Fruit fly (Drosophila melanogaster) whole organism, prepupa: Measurements from ENCODE around the gene CG10669.

Source experiments
- Blimp-1 ChIP-seq: fragments of 200-800 bp; sonication (Bioruptor generic); optimal IDR thresholded peaks from 3 replicates; lab custom pipeline; 2017; ENCODE audit warnings: missing biosample characterization, missing genetic modification characterization, mild to moderate bottlenecking, moderate library complexity, missing genetic modification reagents
- CG10631 ChIP-seq: fragments of 200-800 bp; sonication (Bioruptor generic); optimal IDR thresholded peaks from 2 replicates; lab custom pipeline; 2016; ENCODE audit warnings: missing biosample characterization, missing genetic modification characterization
- CG10669 ChIP-seq: fragments of 200-800 bp; sonication (Bioruptor generic); optimal IDR thresholded peaks from 3 replicates; lab custom pipeline; 2018; ENCODE audit warnings: missing biosample characterization, mild to moderate bottlenecking, missing genetic modification characterization, moderate library complexity
- CG1621 ChIP-seq: fragments of 200-800 bp; sonication (Bioruptor generic); optimal IDR thresholded peaks from 3 replicates; lab custom pipeline; 2018; ENCODE audit warnings: missing biosample characterization, mild to moderate bottlenecking, missing genetic modification characterization
- CG31627 ChIP-seq: fragments of 200-800 bp; sonication (Bioruptor generic); optimal IDR thresholded peaks from 3 replicates; lab custom pipeline; 2016; ENCODE audit warnings: missing biosample characterization, missing genetic modification characterization
- CG32006 ChIP-seq: fragments of 200-800 bp; sonication (Bioruptor generic); optimal IDR thresholded peaks from 3 replicates; lab custom pipeline; 2017; ENCODE audit warnings: missing biosample characterization, mild to moderate bottlenecking, missing genetic modification characterization
- CG34406 ChIP-seq: fragments of 200-800 bp; sonication (Bioruptor generic); optimal IDR thresholded peaks from 3 replicates; lab custom pipeline; 2016; ENCODE audit warnings: missing biosample characterization, missing genetic modification characterization
- CG3919 ChIP-seq: fragments of 200-800 bp; sonication (Bioruptor generic); optimal IDR thresholded peaks from 3 replicates; lab custom pipeline; 2016; ENCODE audit warnings: missing biosample characterization, missing genetic modification characterization
- CG4318 ChIP-seq: fragments of 200-800 bp; sonication (Bioruptor generic); optimal IDR thresholded peaks from 3 replicates; lab custom pipeline; 2017; ENCODE audit warnings: missing biosample characterization, mild to moderate bottlenecking, missing genetic modification characterization
- CG6808 ChIP-seq: fragments of 200-800 bp; sonication (Bioruptor generic); optimal IDR thresholded peaks from 3 replicates; lab custom pipeline; 2017; ENCODE audit warnings: missing biosample characterization, missing genetic modification characterization, mild to moderate bottlenecking, moderate library complexity, missing genetic modification reagents
- CG7368 ChIP-seq: fragments of 200-800 bp; sonication (Bioruptor generic); optimal IDR thresholded peaks from 3 replicates; lab custom pipeline; 2016; ENCODE audit warnings: missing biosample characterization, missing genetic modification characterization
- CG9139 ChIP-seq: fragments of 200-800 bp; sonication (Bioruptor generic); optimal IDR thresholded peaks from 3 replicates; lab custom pipeline; 2017; ENCODE audit warnings: missing biosample characterization, mild to moderate bottlenecking, missing genetic modification characterization
- Eip78C ChIP-seq: fragments of 200-800 bp; sonication (Bioruptor generic); peaks from one replicate; lab custom pipeline; 2016; ENCODE audit warnings: missing biosample characterization, missing genetic modification characterization
- Ets21C ChIP-seq: fragments of 200-800 bp; sonication (Bioruptor generic); optimal IDR thresholded peaks from 3 replicates; lab custom pipeline; 2016; ENCODE audit warnings: missing biosample characterization, missing genetic modification characterization
- Gug ChIP-seq: fragments of 200-800 bp; sonication (Bioruptor generic); IDR thresholded peaks from 2 replicates; pipeline ENCODE4 v1.3.6; 2022; ENCODE audit warnings: missing biosample characterization, missing genetic modification characterization
- Hr39 ChIP-seq: fragments of 200-800 bp; sonication (Bioruptor generic); optimal IDR thresholded peaks from 2 replicates; lab custom pipeline; 2016; ENCODE audit warnings: missing biosample characterization, missing genetic modification characterization
- Lpt ChIP-seq: fragments of 200-800 bp; sonication (Bioruptor generic); optimal IDR thresholded peaks from 3 replicates; lab custom pipeline; 2016; ENCODE audit warnings: missing biosample characterization, missing genetic modification characterization
- Met ChIP-seq: fragments of 200-800 bp; sonication (Bioruptor generic); optimal IDR thresholded peaks from 3 replicates; lab custom pipeline; 2016; ENCODE audit warnings: missing biosample characterization, missing genetic modification characterization
- OdsH ChIP-seq: fragments of 200-800 bp; sonication (Bioruptor generic); optimal IDR thresholded peaks from 3 replicates; lab custom pipeline; 2016; ENCODE audit warnings: missing biosample characterization, missing genetic modification characterization
- Sox15 ChIP-seq: fragments of 200-800 bp; sonication (Bioruptor generic); optimal IDR thresholded peaks from 3 replicates; lab custom pipeline; 2016; ENCODE audit warnings: missing biosample characterization, missing genetic modification characterization
- acj6 ChIP-seq: fragments of 200-800 bp; sonication (Bioruptor generic); optimal IDR thresholded peaks from 3 replicates; lab custom pipeline; 2016; ENCODE audit warnings: missing biosample characterization, missing genetic modification characterization
- cyc ChIP-seq: fragments of 200-800 bp; sonication (Bioruptor generic); optimal IDR thresholded peaks from 3 replicates; lab custom pipeline; 2016; ENCODE audit warnings: missing biosample characterization, missing genetic modification characterization
- fd59A ChIP-seq: fragments of 200-800 bp; sonication (Bioruptor generic); optimal IDR thresholded peaks from 2 replicates; lab custom pipeline; 2017; ENCODE audit warnings: missing biosample characterization, mild to moderate bottlenecking, missing genetic modification characterization, missing genetic modification reagents
- fd85E ChIP-seq: fragments of 200-800 bp; sonication (Bioruptor generic); optimal IDR thresholded peaks from 3 replicates; lab custom pipeline; 2016; ENCODE audit warnings: missing biosample characterization, missing genetic modification characterization
- fkh ChIP-seq: fragments of 200-800 bp; sonication (Bioruptor generic); optimal IDR thresholded peaks from 3 replicates; lab custom pipeline; 2017; ENCODE audit warnings: missing biosample characterization, mild to moderate bottlenecking, missing genetic modification characterization, moderate library complexity
- lz ChIP-seq: fragments of 200-800 bp; sonication (Bioruptor generic); optimal IDR thresholded peaks from 3 replicates; lab custom pipeline; 2016; ENCODE audit warnings: missing biosample characterization, missing genetic modification characterization
- net ChIP-seq: fragments of 200-800 bp; sonication (Bioruptor generic); optimal IDR thresholded peaks from 3 replicates; lab custom pipeline; 2016; ENCODE audit warnings: missing biosample characterization, missing genetic modification characterization
- pdm3 ChIP-seq: fragments of 200-800 bp; sonication (Bioruptor generic); optimal IDR thresholded peaks from 3 replicates; lab custom pipeline; 2016; ENCODE audit warnings: missing biosample characterization, missing genetic modification characterization
- salr ChIP-seq, 2 experiments: fragments of 200-800 bp; sonication (Bioruptor generic); optimal IDR thresholded peaks; 3 replicates each; lab custom pipeline; 2016 to 2018; ENCODE audit warnings: missing biosample characterization in 2 of 2, missing genetic modification characterization in 2 of 2, mild to moderate bottlenecking in 1 of 2
- spab ChIP-seq: fragments of 200-800 bp; sonication (Bioruptor generic); optimal IDR thresholded peaks from 2 replicates; lab custom pipeline; 2017; ENCODE audit warnings: missing biosample characterization, mild to moderate bottlenecking, missing genetic modification characterization, missing genetic modification reagents
- ss ChIP-seq, 2 experiments: fragments of 200-800 bp; sonication (Bioruptor generic); optimal IDR thresholded peaks; 2 replicates in 1 of 2; 3 replicates in 1 of 2; lab custom pipeline; 2017 to 2018; ENCODE audit warnings: mild to moderate bottlenecking in 2 of 2, missing biosample characterization in 2 of 2, missing genetic modification characterization in 2 of 2, moderate library complexity in 1 of 2
- svp ChIP-seq: fragments of 200-800 bp; sonication (Bioruptor generic); peaks from one replicate; lab custom pipeline; 2016; ENCODE audit warnings: missing biosample characterization, missing genetic modification characterization

CG10669 gene

DNA sequence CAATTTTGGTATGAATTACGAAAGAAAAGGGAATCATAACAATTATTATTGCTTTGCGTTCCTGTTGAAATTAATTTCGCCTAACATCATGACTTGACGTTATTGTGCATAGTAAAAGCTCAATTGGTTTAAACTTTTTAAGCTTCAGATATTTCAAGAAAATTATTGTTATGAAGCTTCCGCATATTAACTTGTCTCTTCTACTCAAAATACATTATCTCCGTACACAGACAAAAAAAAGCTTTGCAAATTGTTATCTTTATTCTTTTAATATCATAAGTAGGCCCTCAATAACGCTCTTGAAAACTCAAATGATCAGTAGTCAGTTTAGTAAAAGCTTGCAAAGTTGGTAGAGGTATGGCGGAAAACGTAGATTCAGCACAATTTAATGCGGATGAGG, 47.9 kb downstream of the CG10669 start, which contains the start of gene CG13658:
Gene CG13658 (plus strand): TSS at position 347 of the 400 bp plus-strand sequence.
- TF ChIP-seq fkh (no peak), CG10631 (no peak), CG7368 (GFP tag; lab: Kevin White, UChicago) (no peak), cyc (GFP tag; lab: Kevin White, UChicago) (no peak), Met (GFP tag; lab: Kevin White, UChicago) (no peak), fd85E (GFP tag; lab: Kevin White, UChicago) (no peak), Gug (GFP tag; lab: Robert Waterston, UW) (no peak), lz (GFP tag; lab: Kevin White, UChicago) (no peak), Hr39 (GFP tag; lab: Kevin White, UChicago) (no peak), net (no peak), acj6 (GFP tag; lab: Kevin White, UChicago) (no peak), fd59A (GFP tag; lab: Kevin White, UChicago) (no peak), CG31627 (no peak), Ets21C (GFP tag; lab: Kevin White, UChicago) (no peak), CG34406 (GFP tag; lab: Kevin White, UChicago) (no peak)
- TF ChIP-seq, all 60 proteins: peak for 0

- TF ChIP-seq spab (GFP tag; lab: Kevin White, UChicago) = no peak
- TF ChIP-seq Sox15 (GFP tag; lab: Kevin White, UChicago) = no peak
- no peak for TF ChIP-seq Blimp-1 (GFP tag; lab: Kevin White, UChicago)
- no peak for TF ChIP-seq Gug (GFP tag; lab: Robert Waterston, UW)
- TF ChIP-seq fd59A (GFP tag; lab: Kevin White, UChicago) = no peak
- TF ChIP-seq acj6 (GFP tag; lab: Kevin White, UChicago) = no peak
- no peak for TF ChIP-seq OdsH (GFP tag; lab: Kevin White, UChicago)
- no peak for TF ChIP-seq Eip78C (GFP tag; lab: Kevin White, UChicago)
- TF ChIP-seq Lpt = no peak
- no peak for TF ChIP-seq salr (GFP tag; optimal IDR thresholded peaks at IDR 0.05; lab: Kevin White, UChicago)
- TF ChIP-seq CG3919 (GFP tag; lab: Kevin White, UChicago) = no peak
Measured at dm6 chr3R:25285173-25285572, 49.9 kb downstream of the CG10669 start, which contains the start of gene CG31104. TSS of gene CG31104 (plus strand) at chr3R:25285473.

DNA sequence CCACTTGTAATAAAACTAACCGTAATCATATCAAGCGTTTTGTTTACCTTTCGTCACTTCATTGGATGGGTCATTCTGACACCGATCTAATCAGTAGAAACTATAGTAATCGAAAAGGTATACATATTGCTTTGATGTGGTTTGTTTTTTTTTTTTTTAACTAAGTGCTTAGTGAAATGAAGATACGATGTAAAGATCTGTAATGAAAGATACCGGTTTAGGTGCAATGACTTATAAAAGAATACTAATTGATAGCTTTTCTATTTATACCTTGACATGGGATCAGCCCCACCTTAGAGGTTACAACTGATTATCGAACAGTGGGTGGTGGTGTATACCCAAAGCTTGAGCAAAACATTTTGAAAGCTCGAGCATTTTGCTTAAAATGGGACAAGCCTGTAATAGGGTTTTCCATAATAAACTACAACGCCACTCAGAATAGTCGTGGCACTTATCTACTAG, 51.8 kb downstream of the CG10669 start, which contains the start of gene CG31300:
Gene CG31300 (plus strand): TSS at position 412 of the 462 bp plus-strand sequence.
- TF ChIP-seq CG6808 (no peak), CG4318 (GFP tag; lab: Kevin White, UChicago) (no peak), pdm3 (GFP tag; lab: Kevin White, UChicago) (no peak), svp (no peak), net (no peak), CG32006 (GFP tag; lab: Kevin White, UChicago) (no peak), CG10669 (no peak), CG1621 (tag; lab: Kevin White, UChicago) (no peak), CG9139 (GFP tag; lab: Kevin White, UChicago) (no peak), ss (GFP tag; optimal IDR thresholded peaks at IDR 0.05; lab: Kevin White, UChicago) (no peak)
